Fruit fly (Drosophila melanogaster): ENCODE measurements around the gene DCTN6-p27.

Gene DCTN6-p27

dm6 chr2L:19161307-19161999, 29.3 kb downstream of the DCTN6-p27 start:
- TF ChIP-seq noc (tag; optimal IDR thresholded peaks at IDR 0.05), result no peak

dm6 chr2L:19162330-19163100, 30.4 kb downstream of the DCTN6-p27 start:
- no peak for TF ChIP-seq noc (tag; optimal IDR thresholded peaks at IDR 0.05)

- TF ChIP-seq noc (tag; optimal IDR thresholded peaks at IDR 0.05), result no peak
Observed at dm6 chr2L:19163143-19163974, 31.2 kb downstream of the DCTN6-p27 start.

- TF ChIP-seq noc (tag; optimal IDR thresholded peaks at IDR 0.05), result no peak
Observed at dm6 chr2L:19163975-19164371, 31.9 kb downstream of the DCTN6-p27 start.

- TF ChIP-seq noc (tag; optimal IDR thresholded peaks at IDR 0.05), result peak; percentile 83
Observed at dm6 chr2L:19164933-19165813, 33.0 kb downstream of the DCTN6-p27 start.

- no peak for TF ChIP-seq noc (tag; optimal IDR thresholded peaks at IDR 0.05)
Observed at dm6 chr2L:19165998-19166397, 33.9 kb downstream of the DCTN6-p27 start.

dm6 chr2L:19167135-19167681, 35.1 kb downstream of the DCTN6-p27 start:
- TF ChIP-seq noc (tag; optimal IDR thresholded peaks at IDR 0.05), result no peak

- no peak for TF ChIP-seq noc (tag; optimal IDR thresholded peaks at IDR 0.05)
Observed at dm6 chr2L:19168095-19168697, 36.1 kb downstream of the DCTN6-p27 start.

- no peak for TF ChIP-seq noc (tag; optimal IDR thresholded peaks at IDR 0.05)
Observed at dm6 chr2L:19181153-19181892, 49.2 kb downstream of the DCTN6-p27 start, which contains the start of gene CG17568. TSS of gene CG17568 (minus strand) at chr2L:19181702.

Data from whole organism, larva.